Fruit fly (Drosophila melanogaster) whole organism, wandering third instar larva: Measurements from ENCODE around the gene ari-1.

Experiments
- GATAd ChIP-seq: sonication (Bioruptor generic); optimal IDR thresholded peaks from 2 replicates; lab custom pipeline; 2016; ENCODE audit warnings: missing biosample characterization, missing genetic modification characterization
- Hr83 ChIP-seq: fragments of 200-300 bp; sonication (Bioruptor generic); optimal IDR thresholded peaks from 2 replicates; lab custom pipeline; 2016; ENCODE audit warnings: missing biosample characterization, mild to moderate bottlenecking, missing genetic modification characterization, moderate library complexity; ENCODE audit not compliant: poor library complexity, severe bottlenecking
- Myc ChIP-seq: fragments of >200 bp; optimal IDR thresholded peaks from 2 replicates; lab custom pipeline; 2017
- Rel ChIP-seq, 2 experiments: fragments of 200-800 bp; sonication (Bioruptor generic) in 1 of 2; optimal IDR thresholded peaks; 2 replicates in 1 of 2; 3 replicates in 1 of 2; lab custom pipeline; 2016 to 2019; ENCODE audit warnings: mild to moderate bottlenecking in 2 of 2, missing biosample characterization in 2 of 2, missing genetic modification characterization in 2 of 2, moderate library complexity in 1 of 2
- dl ChIP-seq, 2 experiments: fragments of 175-275, 200-275 bp in 1 of 2; fragments of 200-275 bp in 1 of 2; sonication (Bioruptor generic); optimal IDR thresholded peaks; lab custom pipeline; 2018; ENCODE audit warnings: mild to moderate bottlenecking in 2 of 2, missing biosample characterization in 2 of 2, missing genetic modification characterization in 2 of 2, moderate library complexity in 2 of 2; ENCODE audit not compliant: partially characterized antibody in 2 of 2, insufficient read depth in 1 of 2
- foxo ChIP-seq, 2 experiments: fragments of 200-800 bp; sonication (Bioruptor generic); optimal IDR thresholded peaks; 2 replicates in 1 of 2; 3 replicates in 1 of 2; lab custom pipeline; 2016 to 2017; ENCODE audit warnings: missing biosample characterization in 2 of 2, missing genetic modification characterization in 2 of 2
- h ChIP-seq: fragments of 200-800 bp; sonication (Bioruptor generic); optimal IDR thresholded peaks from 3 replicates; lab custom pipeline; 2016; ENCODE audit warnings: missing biosample characterization, mild to moderate bottlenecking, missing genetic modification characterization
- pan ChIP-seq: fragments of >200 bp; optimal IDR thresholded peaks from 2 replicates; lab custom pipeline; 2017
- rgr ChIP-seq: fragments of 200-800 bp; sonication (Bioruptor generic); optimal IDR thresholded peaks from 3 replicates; lab custom pipeline; 2016; ENCODE audit warnings: missing biosample characterization, mild to moderate bottlenecking, missing genetic modification characterization
- sage ChIP-seq: fragments of 200-800 bp; sonication (Bioruptor generic); optimal IDR thresholded peaks from 2 replicates; lab custom pipeline; 2016; ENCODE audit warnings: missing biosample characterization, mild to moderate bottlenecking, missing genetic modification characterization

Gene ari-1

DNA sequence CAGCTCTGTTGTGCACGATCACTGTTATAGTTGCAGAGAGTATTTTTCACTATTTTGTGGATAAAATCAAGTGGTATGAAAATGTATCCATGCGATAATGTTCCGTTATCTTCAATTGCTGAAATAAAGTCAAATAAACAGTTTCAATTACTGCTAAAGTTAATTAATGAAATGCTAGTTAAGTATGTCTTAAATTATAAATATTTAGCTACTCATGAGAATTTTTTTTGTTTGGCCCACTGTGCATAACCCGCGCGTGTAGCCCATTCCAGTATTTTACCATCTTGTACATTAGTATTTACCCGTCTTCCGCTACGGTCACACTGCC is 52.1 kb downstream of the ari-1 start, which contains the start of gene Ada3 (continued):
- peak; percentile 60 for TF ChIP-seq GATAd (GFP tag; lab: Kevin White, UChicago)

- peak; percentile 61 for TF ChIP-seq Hr83 (GFP tag; lab: Kevin White, UChicago)
- no peak for TF ChIP-seq Rel (GFP tag; optimal IDR thresholded peaks at IDR 0.05; lab: Kevin White, UChicago)
- TF ChIP-seq Rel (tag; optimal IDR thresholded peaks at IDR 0.05; lab: Kevin White, UChicago): peak; percentile 70
- no peak for TF ChIP-seq foxo (GFP tag; optimal IDR thresholded peaks at IDR 0.05; lab: Kevin White, UChicago)
Measured at dm6 chrX:18084614-18085469, 52.7 kb downstream of the ari-1 start.

dm6 chrX:18083528-18084365 is 53.8 kb downstream of the ari-1 start:
- TF ChIP-seq h (GFP tag; lab: Kevin White, UChicago): no peak
- peak; percentile 38 for TF ChIP-seq Hr83 (GFP tag; lab: Kevin White, UChicago)
- TF ChIP-seq sage (GFP tag; lab: Kevin White, UChicago): no peak
- TF ChIP-seq rgr (GFP tag; lab: Kevin White, UChicago): peak; percentile 13
- TF ChIP-seq dl (GFP tag; optimal IDR thresholded peaks at IDR 0.05; lab: Kevin White, UChicago; ENCODE audit: insufficient read depth in 1 of 2, partially characterized antibody in 2 of 2): no peak

- no peak for TF ChIP-seq pan (lab: Kevin White, UChicago)
- TF ChIP-seq Rel (GFP tag; optimal IDR thresholded peaks at IDR 0.05; lab: Kevin White, UChicago): no peak
- TF ChIP-seq Rel (tag; optimal IDR thresholded peaks at IDR 0.05; lab: Kevin White, UChicago): peak; percentile 92
- TF ChIP-seq h (GFP tag; lab: Kevin White, UChicago): no peak
- no peak for TF ChIP-seq Myc (lab: Kevin White, UChicago)
Measured at dm6 chrX:18082674-18083073, 54.9 kb downstream of the ari-1 start.
